Worm (Caenorhabditis elegans) whole organism, L4 larva: Measurements from ENCODE around the gene F35H10.6.

Experiments
- duxl-1 ChIP-seq: sonication (generic microtip); optimal IDR thresholded peaks from 2 replicates; lab custom pipeline; 2016; ENCODE audit warnings: mild to moderate bottlenecking, missing genetic modification characterization, moderate library complexity, missing compliant biosample characterization; ENCODE audit not compliant: poor library complexity
- unc-39 ChIP-seq: sonication (generic microtip); optimal IDR thresholded peaks from 2 replicates; lab custom pipeline; 2017; ENCODE audit warnings: missing biosample characterization, missing genetic modification characterization
- ztf-11 ChIP-seq: fragments of 150-350 bp; optimal IDR thresholded peaks from 2 replicates; lab custom pipeline; 2014; ENCODE audit warnings: missing biosample characterization, missing genetic modification characterization

DNA sequence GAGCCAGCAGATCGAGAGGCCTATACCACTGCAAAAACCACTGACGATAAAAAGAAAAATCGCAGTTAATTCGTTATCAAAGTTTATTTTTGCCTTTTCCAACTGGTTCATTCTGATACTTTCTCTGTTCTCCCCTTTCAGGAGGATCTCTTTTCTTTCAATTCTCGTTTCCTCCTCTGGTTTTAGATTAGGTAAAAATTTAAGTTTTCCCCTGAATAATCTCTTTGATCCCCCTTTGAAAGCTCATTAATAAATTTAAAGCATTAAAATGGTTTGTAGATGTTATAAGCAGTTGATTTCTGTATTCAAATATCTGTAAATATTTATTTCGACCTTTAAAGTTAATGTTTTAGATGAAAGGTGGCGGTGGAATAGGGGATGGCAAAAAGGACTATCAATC, 8.5 kb upstream of the F35H10.6 start, which contains the start of gene K07H8.2:
- no peak for TF ChIP-seq unc-39 (tag; lab: Kevin White, UChicago)
- no peak for TF ChIP-seq ztf-11 (tag; lab: Kevin White, UChicago)
- no peak for TF ChIP-seq duxl-1 (tag; lab: Kevin White, UChicago)
